4 fruit fly cellular contexts compared by ENCODE assay signal in genomic region chr2L:2882968-2883702, dm6.
TF ChIP-seq lines count a peak whose summit lies in the region.

No protein-coding gene starts in this region.

TF ChIP-seq in whole organism, adult, 20 proteins besides CTCF, POLR2A, EP300 and RAD21 (continued from another document):
- no peak for TF ChIP-seq CG5204 (GFP tag; optimal IDR thresholded peaks at IDR 0.05; lab: Kevin White, UChicago)
- no peak for TF ChIP-seq bab1 (GFP tag; optimal IDR thresholded peaks at IDR 0.05; lab: Kevin White, UChicago)
TF ChIP-seq in whole organism, adult: peak in this region for 11.

TF ChIP-seq in whole organism, embryonic, 481 proteins besides CTCF, POLR2A, EP300 and RAD21 (continued from another document and continues in another):
- TF ChIP-seq CG10274 (GFP tag; optimal IDR thresholded peaks at IDR 0.05; lab: Kevin White, UChicago) (no peak), fd102C (GFP tag; optimal IDR thresholded peaks at IDR 0.05; lab: Kevin White, UChicago) (no peak), CG31365 (tag; optimal IDR thresholded peaks at IDR 0.05; lab: Kevin White, UChicago) (peak; percentile 43), ac (GFP tag; optimal IDR thresholded peaks at IDR 0.05; lab: Kevin White, UChicago) (no peak), btn (GFP tag; optimal IDR thresholded peaks at IDR 0.05; lab: Kevin White, UChicago) (no peak), hbn (GFP tag; IDR thresholded peaks at IDR 0.05; lab: Robert Waterston, UW; ENCODE audit: partially characterized antibody) (no peak), CG2875 (GFP tag; optimal IDR thresholded peaks at IDR 0.05; lab: Kevin White, UChicago) (peak; percentile 21), unpg (GFP tag; optimal IDR thresholded peaks at IDR 0.05; lab: Kevin White, UChicago) (peak; percentile 45), Xbp1 (GFP tag; optimal IDR thresholded peaks at IDR 0.05; lab: Kevin White, UChicago) (peak; percentile 42), Dll (GFP tag; IDR thresholded peaks at IDR 0.05; lab: Robert Waterston, UW; ENCODE audit: partially characterized antibody) (no peak), eve (GFP tag; optimal IDR thresholded peaks at IDR 0.05; lab: Kevin White, UChicago) (no peak), vvl (GFP tag; IDR thresholded peaks at IDR 0.05; lab: Robert Waterston, UW) (peak; percentile 45), ewg (GFP tag; optimal IDR thresholded peaks at IDR 0.05; lab: Kevin White, UChicago) (no peak), C15 (GFP tag; IDR thresholded peaks at IDR 0.05; lab: Robert Waterston, UW) (no peak), CG6854 (GFP tag; optimal IDR thresholded peaks at IDR 0.05; lab: Kevin White, UChicago) (peak; percentile 60), TFAM (GFP tag; optimal IDR thresholded peaks at IDR 0.05; lab: Kevin White, UChicago) (no peak), lab (GFP tag; optimal IDR thresholded peaks at IDR 0.05; lab: Kevin White, UChicago) (peak; percentile 70), HmgZ (tag; optimal IDR thresholded peaks at IDR 0.05; lab: Kevin White, UChicago) (peak; percentile 13), CG11398 (GFP tag; optimal IDR thresholded peaks at IDR 0.05; lab: Kevin White, UChicago) (peak; percentile 68), CG10431 (GFP tag; optimal IDR thresholded peaks at IDR 0.05; lab: Kevin White, UChicago) (no peak), corto (GFP tag; optimal IDR thresholded peaks at IDR 0.05; lab: Kevin White, UChicago) (no peak), Dip3 (GFP tag; optimal IDR thresholded peaks at IDR 0.05; lab: Kevin White, UChicago) (no peak), exex (tag; optimal IDR thresholded peaks at IDR 0.05; lab: Kevin White, UChicago) (no peak), CG10462 (GFP tag; optimal IDR thresholded peaks at IDR 0.05; lab: Kevin White, UChicago) (peak; percentile 78), Side (GFP tag; optimal IDR thresholded peaks at IDR 0.05; lab: Kevin White, UChicago) (peak; percentile 9), CG6683 (GFP tag; optimal IDR thresholded peaks at IDR 0.05; lab: Kevin White, UChicago) (peak; percentile 34), schlank (tag; optimal IDR thresholded peaks at IDR 0.05; lab: Kevin White, UChicago) (peak; percentile 19), Hsf (GFP tag; optimal IDR thresholded peaks at IDR 0.05; lab: Kevin White, UChicago) (peak; percentile 49), Taf1 (GFP tag; IDR thresholded peaks at IDR 0.05; lab: Robert Waterston, UW) (no peak), az2 (GFP tag; optimal IDR thresholded peaks at IDR 0.05; lab: Kevin White, UChicago) (peak; percentile 34), CG18476 (GFP tag; optimal IDR thresholded peaks at IDR 0.05; lab: Kevin White, UChicago) (peak; percentile 14), Ravus (GFP tag; IDR thresholded peaks at IDR 0.05; lab: Robert Waterston, UW) (no peak), Myb (GFP tag; optimal IDR thresholded peaks at IDR 0.05; lab: Kevin White, UChicago) (peak; percentile 91), GATAe (GFP tag; conservative IDR thresholded peaks at IDR 0.05; lab: Robert Waterston, UW) (peak; percentile 84), CG6689 (GFP tag; IDR thresholded peaks at IDR 0.05; lab: Robert Waterston, UW) (peak; percentile 13; the same call in 1 of the 2 replicates), Lpt (GFP tag; optimal IDR thresholded peaks at IDR 0.05; lab: Kevin White, UChicago) (no peak), CG13424 (tag; optimal IDR thresholded peaks at IDR 0.05; lab: Kevin White, UChicago) (peak; percentile 47), CG17186 (GFP tag; optimal IDR thresholded peaks at IDR 0.05; lab: Kevin White, UChicago) (no peak), Ets97D (GFP tag; optimal IDR thresholded peaks at IDR 0.05; lab: Kevin White, UChicago) (peak; percentile 42), psq (GFP tag; optimal IDR thresholded peaks at IDR 0.05; lab: Kevin White, UChicago) (no peak), CG11456 (GFP tag; IDR thresholded peaks at IDR 0.05; lab: Robert Waterston, UW) (no peak), CG2120 (GFP tag; optimal IDR thresholded peaks at IDR 0.05; lab: Kevin White, UChicago) (peak; percentile 63), CG11085 (GFP tag; IDR thresholded peaks at IDR 0.05; lab: Robert Waterston, UW) (no peak), CG14050 (GFP tag; IDR thresholded peaks at IDR 0.05; lab: Robert Waterston, UW) (peak; percentile 13; the same call in 1 of the 3 replicates)

TF ChIP-seq in whole organism, prepupa, 60 proteins besides CTCF, POLR2A, EP300 and RAD21 (continued from another document):
- TF ChIP-seq Met (GFP tag; optimal IDR thresholded peaks at IDR 0.05; lab: Kevin White, UChicago) (peak; percentile 55), Sox14 (GFP tag; optimal IDR thresholded peaks at IDR 0.05; lab: Kevin White, UChicago) (peak; percentile 5), vri (GFP tag; optimal IDR thresholded peaks at IDR 0.05; lab: Kevin White, UChicago) (peak; percentile 20), CG11294 (GFP tag; IDR thresholded peaks at IDR 0.05; lab: Robert Waterston, UW) (no peak), cyc (GFP tag; optimal IDR thresholded peaks at IDR 0.05; lab: Kevin White, UChicago) (peak; percentile 35), CG3032 (tag; optimal IDR thresholded peaks at IDR 0.05; lab: Kevin White, UChicago) (no peak), svp (GFP tag; lab: Kevin White, UChicago) (peak; percentile 71), OdsH (GFP tag; optimal IDR thresholded peaks at IDR 0.05; lab: Kevin White, UChicago) (no peak), Hr4 (GFP tag; optimal IDR thresholded peaks at IDR 0.05; lab: Kevin White, UChicago) (no peak), CG6163 (GFP tag; IDR thresholded peaks at IDR 0.05; lab: Robert Waterston, UW) (peak; percentile 51; the same call in 2 of the 3 replicates), eg (GFP tag; IDR thresholded peaks at IDR 0.05; lab: Robert Waterston, UW) (peak; percentile 30; the same call in 1 of the 3 replicates), CG34406 (GFP tag; optimal IDR thresholded peaks at IDR 0.05; lab: Kevin White, UChicago) (peak; percentile 27), Hr38 (GFP tag; optimal IDR thresholded peaks at IDR 0.05; lab: Kevin White, UChicago) (no peak)

TF ChIP-seq in whole organism, wandering third instar larva, 38 proteins besides CTCF, POLR2A, EP300 and RAD21 (continued from another document):
- TF ChIP-seq N (GFP tag; optimal IDR thresholded peaks at IDR 0.05; lab: Kevin White, UChicago) = no peak
- TF ChIP-seq jim (GFP tag; optimal IDR thresholded peaks at IDR 0.05; lab: Kevin White, UChicago) = peak; percentile 66
- no peak for TF ChIP-seq usp (GFP tag; optimal IDR thresholded peaks at IDR 0.05; lab: Kevin White, UChicago)
